Fruit fly (Drosophila melanogaster) whole organism, embryonic: ENCODE results near the gene HUWE1.

Source experiments
- Asciz ChIP-seq: fragments of 200-800 bp; sonication (Bioruptor generic); optimal IDR thresholded peaks from 2 replicates; lab custom pipeline; 2017; ENCODE audit warnings: missing biosample characterization, mild to moderate bottlenecking, missing genetic modification characterization, missing genetic modification reagents
- Atf-2 ChIP-seq: fragments of 200-800 bp; sonication (Bioruptor generic); optimal IDR thresholded peaks from 2 replicates; lab custom pipeline; 2016; ENCODE audit warnings: missing biosample characterization, missing genetic modification characterization
- CG10209 ChIP-seq: fragments of 200-800 bp; sonication (Bioruptor generic); optimal IDR thresholded peaks from 3 replicates; lab custom pipeline; 2017; ENCODE audit warnings: missing biosample characterization, mild to moderate bottlenecking, missing genetic modification characterization, missing genetic modification reagents
- CG10267 ChIP-seq: fragments of 200-800 bp; sonication (Bioruptor generic); optimal IDR thresholded peaks from 2 replicates; lab custom pipeline; 2018; ENCODE audit warnings: missing biosample characterization, mild to moderate bottlenecking, missing genetic modification characterization, moderate library complexity
- CG10959 ChIP-seq: fragments of 200-800 bp; sonication (Bioruptor generic); IDR thresholded peaks from 2 replicates; pipeline ENCODE4 v1.3.6; 2022; ENCODE audit warnings: missing biosample characterization, missing genetic modification characterization
- CG10979 ChIP-seq: fragments of 200-800 bp; sonication (Bioruptor generic); optimal IDR thresholded peaks from 2 replicates; lab custom pipeline; 2018; ENCODE audit warnings: missing biosample characterization, mild to moderate bottlenecking, missing genetic modification characterization, moderate library complexity
- CG11456 ChIP-seq: fragments of 200-800 bp; sonication (Bioruptor generic); IDR thresholded peaks from 3 replicates; pipeline ENCODE4 v1.3.6; 2022; ENCODE audit warnings: missing biosample characterization, missing genetic modification characterization
- CG11504 ChIP-seq: fragments of 200-800 bp; sonication (Bioruptor generic); optimal IDR thresholded peaks from 3 replicates; lab custom pipeline; 2019; ENCODE audit warnings: missing biosample characterization, mild to moderate bottlenecking, missing genetic modification characterization, moderate library complexity
- CG12299 ChIP-seq: fragments of 200-800 bp; sonication (Bioruptor generic); optimal IDR thresholded peaks from 2 replicates; lab custom pipeline; 2018; ENCODE audit warnings: missing biosample characterization, mild to moderate bottlenecking, missing genetic modification characterization
- CG12769 ChIP-seq: fragments of 200-800 bp; sonication (Bioruptor generic); optimal IDR thresholded peaks from 2 replicates; lab custom pipeline; 2019; ENCODE audit warnings: missing biosample characterization, mild to moderate bottlenecking, missing genetic modification characterization, moderate library complexity
- CG13123 ChIP-seq: fragments of 200-800 bp; sonication (Bioruptor generic); optimal IDR thresholded peaks from 2 replicates; lab custom pipeline; 2016; ENCODE audit warnings: missing biosample characterization, missing genetic modification characterization
- CG13296 ChIP-seq: fragments of 200-800 bp; sonication (Bioruptor generic); optimal IDR thresholded peaks from 3 replicates; lab custom pipeline; 2018; ENCODE audit warnings: missing biosample characterization, mild to moderate bottlenecking, missing genetic modification characterization
- CG13775 ChIP-seq: fragments of 200-800 bp; sonication (Bioruptor generic); optimal IDR thresholded peaks from 3 replicates; lab custom pipeline; 2017; ENCODE audit warnings: missing biosample characterization, mild to moderate bottlenecking, missing genetic modification characterization
- CG14014 ChIP-seq: fragments of 200-800 bp; sonication (Bioruptor generic); IDR thresholded peaks from 2 replicates; pipeline ENCODE4 v1.3.6; 2022; ENCODE audit warnings: missing biosample characterization, missing genetic modification characterization
- CG15073 ChIP-seq: fragments of 200-800 bp; sonication (Bioruptor generic); optimal IDR thresholded peaks from 2 replicates; lab custom pipeline; 2016; ENCODE audit warnings: missing biosample characterization, missing genetic modification characterization
- CG15269 ChIP-seq: fragments of 200-800 bp; sonication (Bioruptor generic); optimal IDR thresholded peaks from 2 replicates; lab custom pipeline; 2018; ENCODE audit warnings: missing biosample characterization, mild to moderate bottlenecking, missing genetic modification characterization, moderate library complexity
- CG17829 ChIP-seq: fragments of 200-800 bp; optimal IDR thresholded peaks from 2 replicates; lab custom pipeline; 2019; ENCODE audit warnings: missing biosample characterization, mild to moderate bottlenecking, missing genetic modification characterization, moderate library complexity
- CG17912 ChIP-seq: fragments of 200-800 bp; sonication (Bioruptor generic); optimal IDR thresholded peaks from 2 replicates; lab custom pipeline; 2018; ENCODE audit warnings: missing biosample characterization, mild to moderate bottlenecking, missing genetic modification characterization
- CG18764 ChIP-seq: fragments of 200-800 bp; sonication (Bioruptor generic); optimal IDR thresholded peaks from 3 replicates; lab custom pipeline; 2016; ENCODE audit warnings: missing biosample characterization, missing genetic modification characterization
- CG30020 ChIP-seq: fragments of 200-800 bp; optimal IDR thresholded peaks from 2 replicates; lab custom pipeline; 2019; ENCODE audit warnings: missing biosample characterization, mild to moderate bottlenecking, missing genetic modification characterization, moderate library complexity
- CG31365 ChIP-seq: fragments of 200-800 bp; sonication (Bioruptor generic); optimal IDR thresholded peaks from 2 replicates; lab custom pipeline; 2018; ENCODE audit warnings: missing biosample characterization, mild to moderate bottlenecking, missing genetic modification characterization
- CG31441 ChIP-seq: fragments of 200-800 bp; sonication (Bioruptor generic); IDR thresholded peaks from 2 replicates; pipeline ENCODE4 v1.3.6; 2022; ENCODE audit warnings: missing biosample characterization, missing genetic modification characterization
- CG3163 ChIP-seq: fragments of 200-800 bp; sonication (Bioruptor generic); optimal IDR thresholded peaks from 3 replicates; lab custom pipeline; 2016; ENCODE audit warnings: missing biosample characterization, missing genetic modification characterization
- CG4424 ChIP-seq: fragments of 200-800 bp; sonication (Bioruptor generic); optimal IDR thresholded peaks from 3 replicates; lab custom pipeline; 2016; ENCODE audit warnings: missing biosample characterization, missing genetic modification characterization
- CG6854 ChIP-seq: fragments of 200-800 bp; sonication (Bioruptor generic); optimal IDR thresholded peaks from 3 replicates; lab custom pipeline; 2017; ENCODE audit warnings: missing biosample characterization, mild to moderate bottlenecking, missing genetic modification characterization
- CG8089 ChIP-seq: fragments of 200-800 bp; sonication (Bioruptor generic); optimal IDR thresholded peaks from 3 replicates; lab custom pipeline; 2016; ENCODE audit warnings: missing biosample characterization, missing genetic modification characterization
- CG8290 ChIP-seq, 3 experiments: fragments of 200-800 bp; sonication (Bioruptor generic); optimal IDR thresholded peaks; 2 replicates each; lab custom pipeline; 2016 to 2019; ENCODE audit warnings: missing biosample characterization in 3 of 3, missing genetic modification characterization in 3 of 3, mild to moderate bottlenecking in 2 of 3, moderate library complexity in 1 of 3
- CG8478 ChIP-seq: fragments of >200 bp; optimal IDR thresholded peaks from 2 replicates; lab custom pipeline; 2018
- D19A ChIP-seq: fragments of 200-800 bp; optimal IDR thresholded peaks from 3 replicates; lab custom pipeline; 2019; ENCODE audit warnings: missing biosample characterization, mild to moderate bottlenecking, missing genetic modification characterization, moderate library complexity
- D19B ChIP-seq: fragments of 200-800 bp; sonication (Bioruptor generic); optimal IDR thresholded peaks from 2 replicates; lab custom pipeline; 2017; ENCODE audit warnings: missing biosample characterization, mild to moderate bottlenecking, missing genetic modification characterization
- Fer3 ChIP-seq: fragments of 200-800 bp; sonication (Bioruptor generic); optimal IDR thresholded peaks from 2 replicates; lab custom pipeline; 2018; ENCODE audit warnings: missing biosample characterization, mild to moderate bottlenecking, missing genetic modification characterization, moderate library complexity
- Hr3 ChIP-seq: fragments of 200-800 bp; sonication (Bioruptor generic); optimal IDR thresholded peaks from 3 replicates; lab custom pipeline; 2016; ENCODE audit warnings: missing biosample characterization, missing genetic modification characterization
- Hr78 ChIP-seq, 2 experiments: fragments of 200-800 bp in 1 of 2; fragments of >200 bp in 1 of 2; sonication (Bioruptor generic) in 1 of 2; optimal IDR thresholded peaks; 2 replicates each; lab custom pipeline; 2017 to 2019; ENCODE audit warnings: missing biosample characterization in 2 of 2, missing genetic modification characterization in 2 of 2, mild to moderate bottlenecking in 1 of 2, moderate library complexity in 1 of 2
- MESR4 ChIP-seq: fragments of 200-800 bp; sonication (Bioruptor generic); optimal IDR thresholded peaks from 2 replicates; lab custom pipeline; 2018; ENCODE audit warnings: missing biosample characterization, mild to moderate bottlenecking, missing genetic modification characterization, moderate library complexity
- Mad ChIP-seq: fragments of 200-800 bp; sonication (Bioruptor generic); optimal IDR thresholded peaks from 2 replicates; lab custom pipeline; 2016; ENCODE audit warnings: missing biosample characterization, missing genetic modification characterization
- Nf-YA ChIP-seq: fragments of 200-800 bp; sonication (Bioruptor generic); IDR thresholded peaks from 2 replicates; pipeline ENCODE4 v1.3.6; 2022; ENCODE audit warnings: missing biosample characterization, missing genetic modification characterization
- Sin3A ChIP-seq: fragments of >200 bp; optimal IDR thresholded peaks from 2 replicates; lab custom pipeline; 2018
- aop ChIP-seq: fragments of 200-800 bp; sonication (Bioruptor generic); IDR thresholded peaks from 2 replicates; pipeline ENCODE4 v1.3.6; 2022; ENCODE audit warnings: missing biosample characterization, missing genetic modification characterization
- ato ChIP-seq: fragments of 200-800 bp; sonication (Bioruptor generic); IDR thresholded peaks from 2 replicates; pipeline ENCODE4 v1.3.6; 2022; ENCODE audit warnings: missing biosample characterization, missing genetic modification characterization; ENCODE audit not compliant: partially characterized antibody
- chif ChIP-seq, 2 experiments: fragments of 200-800 bp; sonication (Bioruptor generic); optimal IDR thresholded peaks; 3 replicates each; lab custom pipeline; 2016; ENCODE audit warnings: missing biosample characterization in 2 of 2, missing genetic modification characterization in 2 of 2
- ci ChIP-seq: fragments of 200-800 bp; sonication (Bioruptor generic); IDR thresholded peaks from 3 replicates; pipeline ENCODE4 v1.3.6; 2022; ENCODE audit warnings: missing biosample characterization, missing genetic modification characterization
- crp ChIP-seq, 2 experiments: fragments of 200-800 bp; sonication (Bioruptor generic); optimal IDR thresholded peaks; 2 replicates in 1 of 2; 3 replicates in 1 of 2; lab custom pipeline; 2017; ENCODE audit warnings: missing biosample characterization in 2 of 2, missing genetic modification characterization in 2 of 2, mild to moderate bottlenecking in 1 of 2, moderate library complexity in 1 of 2
- dpn ChIP-seq, 2 experiments: fragments of 200-800 bp; sonication (Bioruptor generic); optimal IDR thresholded peaks; 3 replicates each; lab custom pipeline; 2016; ENCODE audit warnings: missing biosample characterization in 2 of 2, missing genetic modification characterization in 2 of 2
- en ChIP-seq: fragments of 200-800 bp; sonication (Bioruptor generic); optimal IDR thresholded peaks from 2 replicates; lab custom pipeline; 2016; ENCODE audit warnings: missing biosample characterization, missing genetic modification characterization
- eve ChIP-seq, 2 experiments: fragments of >200 bp; optimal IDR thresholded peaks; 2 replicates each; lab custom pipeline; 2017; ENCODE audit warnings: missing biosample characterization in 2 of 2, missing genetic modification characterization in 2 of 2
- mam ChIP-seq: fragments of 200-800 bp; sonication (Bioruptor generic); optimal IDR thresholded peaks from 3 replicates; lab custom pipeline; 2016; ENCODE audit warnings: missing biosample characterization, missing genetic modification characterization
- peb ChIP-seq: fragments of 200-800 bp; sonication (Bioruptor generic); IDR thresholded peaks from 2 replicates; pipeline ENCODE4 v1.3.6; 2022; ENCODE audit warnings: missing biosample characterization, missing genetic modification characterization
- sna ChIP-seq: fragments of 200-800 bp; sonication (Bioruptor generic); IDR thresholded peaks from 2 replicates; pipeline ENCODE4 v1.3.6; 2022; ENCODE audit warnings: missing biosample characterization, missing genetic modification characterization; ENCODE audit not compliant: partially characterized antibody
- trh ChIP-seq: fragments of 200-800 bp; sonication (Bioruptor generic); optimal IDR thresholded peaks from 2 replicates; lab custom pipeline; 2016; ENCODE audit warnings: missing biosample characterization, missing genetic modification characterization
- twi ChIP-seq: fragments of 200-800 bp; optimal IDR thresholded peaks from 2 replicates; lab custom pipeline; 2019; ENCODE audit warnings: missing biosample characterization, mild to moderate bottlenecking, missing genetic modification characterization, moderate library complexity

HUWE1 gene

dm6 chrX:15697581-15698208 is 14.7 kb upstream of the HUWE1 start (continued):
- peak; percentile 93 for TF ChIP-seq CG15269
- TF ChIP-seq CG31441 (GFP tag; lab: Robert Waterston, UW), result peak; percentile 97
- peak; percentile 91 for TF ChIP-seq CG10959 (GFP tag; lab: Robert Waterston, UW)
- peak; percentile 89 for TF ChIP-seq trh (GFP tag; lab: Kevin White, UChicago)
- TF ChIP-seq CG17912 (GFP tag; lab: Kevin White, UChicago), result peak; percentile 37
- TF ChIP-seq Asciz (GFP tag; lab: Kevin White, UChicago), result no peak
- no peak for TF ChIP-seq Atf-2 (GFP tag; lab: Kevin White, UChicago)
- TF ChIP-seq CG12299 (tag; lab: Kevin White, UChicago), result peak; percentile 94
- no peak for TF ChIP-seq crp (GFP tag; optimal IDR thresholded peaks at IDR 0.05; lab: Kevin White, UChicago)
- peak; percentile 91 for TF ChIP-seq CG13296 (GFP tag; lab: Kevin White, UChicago)
- TF ChIP-seq CG11504 (tag; lab: Kevin White, UChicago), result peak; percentile 94
- no peak for TF ChIP-seq Sin3A (lab: Kevin White, UChicago)
- peak; percentile 30 for TF ChIP-seq MESR4 (GFP tag; lab: Kevin White, UChicago)
- TF ChIP-seq CG13775 (GFP tag; lab: Kevin White, UChicago), result peak; percentile 90
- no peak for TF ChIP-seq eve (GFP tag; optimal IDR thresholded peaks at IDR 0.05; lab: Kevin White, UChicago)
- TF ChIP-seq CG11456, result peak; percentile 93
- peak; percentile 88 for TF ChIP-seq ci (GFP tag; lab: Robert Waterston, UW)
- TF ChIP-seq CG10979 (tag; lab: Kevin White, UChicago), result peak; percentile 89
- no peak for TF ChIP-seq CG8478 (lab: Kevin White, UChicago)
- TF ChIP-seq peb, result peak; percentile 92
- peak; percentile 86 for TF ChIP-seq CG10267
- TF ChIP-seq CG15073 (GFP tag; lab: Kevin White, UChicago), result peak; percentile 43
- TF ChIP-seq CG8089, result no peak
- TF ChIP-seq CG4424, result peak; percentile 90
- TF ChIP-seq Fer3 (tag; lab: Kevin White, UChicago), result peak; percentile 95
- TF ChIP-seq CG30020, result peak; percentile 36
- peak; percentile 62 for TF ChIP-seq Mad (GFP tag; lab: Kevin White, UChicago)
- peak; percentile 69 for TF ChIP-seq twi (tag; lab: Kevin White, UChicago)
- TF ChIP-seq Hr78 (GFP tag; optimal IDR thresholded peaks at IDR 0.05; lab: Kevin White, UChicago), result peak in 1 of 2 experiments; percentile 72
- TF ChIP-seq CG12769 (tag; lab: Kevin White, UChicago), result peak; percentile 92
- TF ChIP-seq CG18764, result peak; percentile 80
- TF ChIP-seq en (GFP tag; lab: Kevin White, UChicago), result no peak
- TF ChIP-seq CG13123 (GFP tag; lab: Kevin White, UChicago), result peak; percentile 60
- peak; percentile 14 to 21 for TF ChIP-seq chif (GFP tag; optimal IDR thresholded peaks at IDR 0.05; lab: Kevin White, UChicago)
- TF ChIP-seq sna (GFP tag; lab: Robert Waterston, UW), result no peak
- peak; percentile 90 for TF ChIP-seq CG6854 (GFP tag; lab: Kevin White, UChicago)
- peak; percentile 70 for TF ChIP-seq CG31365 (tag; lab: Kevin White, UChicago)
- peak; percentile 88 for TF ChIP-seq CG10209 (GFP tag; lab: Kevin White, UChicago)
- TF ChIP-seq D19A (tag; lab: Kevin White, UChicago), result peak; percentile 82
- TF ChIP-seq Hr3 (GFP tag; lab: Kevin White, UChicago), result peak; percentile 90
- peak; percentile 84 for TF ChIP-seq D19B (GFP tag; lab: Kevin White, UChicago)
- TF ChIP-seq ato (GFP tag; lab: Robert Waterston, UW), result no peak
- peak; percentile 70 for TF ChIP-seq aop
- peak; percentile 61 for TF ChIP-seq mam (GFP tag; lab: Kevin White, UChicago)
- peak; percentile 86 for TF ChIP-seq CG8290 (GFP tag; optimal IDR thresholded peaks at IDR 0.05; lab: Kevin White, UChicago)
- peak in 1 of 2 experiments; percentile 82 for TF ChIP-seq CG8290 (tag; optimal IDR thresholded peaks at IDR 0.05; lab: Kevin White, UChicago)
- no peak for TF ChIP-seq CG3163 (GFP tag; lab: Kevin White, UChicago)
- TF ChIP-seq CG14014 (GFP tag; lab: Robert Waterston, UW), result peak; percentile 96
- TF ChIP-seq CG17829 (tag; lab: Kevin White, UChicago), result peak; percentile 89
- TF ChIP-seq Nf-YA (GFP tag; lab: Robert Waterston, UW), result peak; percentile 81
- TF ChIP-seq dpn (GFP tag; optimal IDR thresholded peaks at IDR 0.05; lab: Kevin White, UChicago), result peak; percentile 68 to 91
